Worm (Caenorhabditis elegans) whole organism, early embryonic: Measurements from ENCODE around the gene fbxa-50.
"Not testable (repeated sequence)": the region's sequence is repeated elsewhere in the genome, so short reads cannot be mapped to it uniquely, and the experiment has no call there.

Experiments used
- ama-1 ChIP-seq: fragments of 150-350 bp; optimal IDR thresholded peaks from 2 replicates; lab custom pipeline; 2014
- ceh-13 ChIP-seq: fragments of 200-800 bp; sonication (Bioruptor generic); optimal IDR thresholded peaks from 2 replicates; lab custom pipeline; 2018; ENCODE audit warnings: mild to moderate bottlenecking, missing genetic modification characterization, missing compliant biosample characterization
- ets-7 ChIP-seq: sonication (generic microtip); optimal IDR thresholded peaks from 2 replicates; lab custom pipeline; 2016; ENCODE audit warnings: missing genotype, missing genetic modification characterization, missing compliant biosample characterization
- flt-1 ChIP-seq: fragments of 200-800 bp; sonication (Bioruptor generic); IDR thresholded peaks from 2 replicates; pipeline ENCODE4 v1.3.6; 2022; ENCODE audit warnings: missing genetic modification characterization, missing compliant biosample characterization
- pes-1 ChIP-seq: fragments of 200-800 bp; sonication (Bioruptor generic); IDR thresholded peaks from 2 replicates; pipeline ENCODE4 v1.3.6; 2022; ENCODE audit warnings: missing genetic modification reagents, missing genetic modification characterization, missing compliant biosample characterization
- scrt-1 ChIP-seq: fragments of 200-800 bp; sonication (Bioruptor generic); IDR thresholded peaks from 2 replicates; pipeline ENCODE4 v1.3.6; 2022; ENCODE audit warnings: missing genetic modification characterization, missing compliant biosample characterization
- tbx-11 ChIP-seq: fragments of 200-800 bp; sonication (Bioruptor generic); IDR thresholded peaks from 2 replicates; pipeline ENCODE4 v1.3.6; 2022; ENCODE audit warnings: missing genetic modification characterization, missing compliant biosample characterization
- tbx-37 ChIP-seq: fragments of 200-800 bp; sonication (Bioruptor generic); conservative IDR thresholded peaks from 2 replicates; pipeline ENCODE4 v1.3.6; 2022; ENCODE audit warnings: missing genetic modification reagents, missing genetic modification characterization, missing compliant biosample characterization

- TF ChIP-seq ceh-13 (GFP tag; lab: Kevin White, UChicago); tbx-37 (GFP tag; lab: Robert Waterston, UW); pes-1 (GFP tag; lab: Robert Waterston, UW); flt-1; ama-1 (lab: Kevin White, UChicago); ets-7 (tag; lab: Kevin White, UChicago); scrt-1 (GFP tag; lab: Robert Waterston, UW): not testable (repeated sequence)
- peak; percentile 59; the same call in 1 of the 2 replicates for TF ChIP-seq tbx-11
Measured at ce11 chrIII:1252412-1253207, 35.7 kb downstream of the fbxa-50 start.
